Fruit fly (Drosophila melanogaster) whole organism, embryonic: ENCODE data around the gene CG6470.

Experiments used
- Atf3 ChIP-seq: fragments of 200-800 bp; sonication (Bioruptor generic); optimal IDR thresholded peaks from 3 replicates; lab custom pipeline; 2016; ENCODE audit warnings: missing biosample characterization, missing genetic modification characterization
- Atf6 ChIP-seq: fragments of 200-800 bp; sonication (Bioruptor generic); IDR thresholded peaks from 2 replicates; pipeline ENCODE4 v1.3.6; 2022; ENCODE audit warnings: missing biosample characterization, missing genetic modification characterization
- B-H2 ChIP-seq: fragments of 200-800 bp; sonication (Bioruptor generic); optimal IDR thresholded peaks from 2 replicates; lab custom pipeline; 2018; ENCODE audit warnings: missing biosample characterization, mild to moderate bottlenecking, missing genetic modification characterization
- CG10321 ChIP-seq: fragments of 200-800 bp; sonication (Bioruptor generic); IDR thresholded peaks from 2 replicates; pipeline ENCODE4 v1.3.6; 2022; ENCODE audit warnings: missing biosample characterization, missing genetic modification characterization
- CG10654 ChIP-seq: fragments of 200-800 bp; sonication (Bioruptor generic); optimal IDR thresholded peaks from 2 replicates; lab custom pipeline; 2016; ENCODE audit warnings: missing biosample characterization, missing genetic modification characterization
- CG11504 ChIP-seq: fragments of 200-800 bp; sonication (Bioruptor generic); optimal IDR thresholded peaks from 3 replicates; lab custom pipeline; 2019; ENCODE audit warnings: missing biosample characterization, mild to moderate bottlenecking, missing genetic modification characterization, moderate library complexity
- CG11723 ChIP-seq: fragments of 200-800 bp; sonication (Bioruptor generic); optimal IDR thresholded peaks from 2 replicates; lab custom pipeline; 2017; ENCODE audit warnings: missing biosample characterization, mild to moderate bottlenecking, missing genetic modification characterization
- CG12071 ChIP-seq: fragments of 200-800 bp; sonication (Bioruptor generic); optimal IDR thresholded peaks from 3 replicates; lab custom pipeline; 2018; ENCODE audit warnings: missing biosample characterization, mild to moderate bottlenecking, missing genetic modification characterization
- CG12236 ChIP-seq: fragments of 200-800 bp; sonication (Bioruptor generic); optimal IDR thresholded peaks from 2 replicates; lab custom pipeline; 2016; ENCODE audit warnings: missing biosample characterization, missing genetic modification characterization
- CG12391 ChIP-seq: fragments of 200-800 bp; sonication (Bioruptor generic); optimal IDR thresholded peaks from 3 replicates; lab custom pipeline; 2018; ENCODE audit warnings: missing biosample characterization, mild to moderate bottlenecking, missing genetic modification characterization, moderate library complexity
- CG13287 ChIP-seq: fragments of 200-800 bp; sonication (Bioruptor generic); IDR thresholded peaks from 2 replicates; pipeline ENCODE4 v1.3.6; 2022; ENCODE audit warnings: missing biosample characterization, missing genetic modification characterization; ENCODE audit not compliant: partially characterized antibody
- CG14014 ChIP-seq: fragments of 200-800 bp; sonication (Bioruptor generic); IDR thresholded peaks from 2 replicates; pipeline ENCODE4 v1.3.6; 2022; ENCODE audit warnings: missing biosample characterization, missing genetic modification characterization
- CG15073 ChIP-seq: fragments of 200-800 bp; sonication (Bioruptor generic); optimal IDR thresholded peaks from 2 replicates; lab custom pipeline; 2016; ENCODE audit warnings: missing biosample characterization, missing genetic modification characterization
- CG1603 ChIP-seq: fragments of 200-800 bp; sonication (Bioruptor generic); optimal IDR thresholded peaks from 2 replicates; lab custom pipeline; 2019; ENCODE audit warnings: missing biosample characterization, mild to moderate bottlenecking, missing genetic modification characterization, moderate library complexity
- CG1647 ChIP-seq: fragments of 200-800 bp; sonication (Bioruptor generic); optimal IDR thresholded peaks from 3 replicates; lab custom pipeline; 2016; ENCODE audit warnings: missing biosample characterization, missing genetic modification characterization
- CG30431 ChIP-seq: fragments of 200-800 bp; sonication (Bioruptor generic); optimal IDR thresholded peaks from 2 replicates; lab custom pipeline; 2017; ENCODE audit warnings: missing biosample characterization, missing genetic modification characterization
- CG42726 ChIP-seq: fragments of 200-800 bp; sonication (Bioruptor generic); IDR thresholded peaks from 2 replicates; pipeline ENCODE4 v1.3.6; 2022; ENCODE audit warnings: missing biosample characterization, missing genetic modification characterization; ENCODE audit not compliant: partially characterized antibody
- CG4404 ChIP-seq: fragments of 200-800 bp; sonication (Bioruptor generic); IDR thresholded peaks from 2 replicates; pipeline ENCODE4 v1.3.6; 2022; ENCODE audit warnings: missing biosample characterization, missing genetic modification characterization
- CG4424 ChIP-seq: fragments of 200-800 bp; sonication (Bioruptor generic); optimal IDR thresholded peaks from 3 replicates; lab custom pipeline; 2016; ENCODE audit warnings: missing biosample characterization, missing genetic modification characterization
- CG5245 ChIP-seq: fragments of 200-800 bp; sonication (Bioruptor generic); optimal IDR thresholded peaks from 3 replicates; lab custom pipeline; 2016; ENCODE audit warnings: missing biosample characterization, missing genetic modification characterization
- CG6791 ChIP-seq: fragments of 200-800 bp; sonication (Bioruptor generic); IDR thresholded peaks from 3 replicates; pipeline ENCODE4 v1.3.6; 2022; ENCODE audit warnings: missing biosample characterization, missing genetic modification characterization; ENCODE audit not compliant: partially characterized antibody
- Chrac-16 ChIP-seq: fragments of 200-800 bp; sonication (Bioruptor generic); optimal IDR thresholded peaks from 3 replicates; lab custom pipeline; 2016; ENCODE audit warnings: missing biosample characterization, missing genetic modification characterization
- Dbx ChIP-seq: fragments of 200-800 bp; sonication (Bioruptor generic); IDR thresholded peaks from 3 replicates; pipeline ENCODE4 v1.3.6; 2022; ENCODE audit warnings: missing biosample characterization, missing genetic modification characterization
- Elba2 ChIP-seq: fragments of 200-800 bp; sonication (Bioruptor generic); optimal IDR thresholded peaks from 3 replicates; lab custom pipeline; 2016; ENCODE audit warnings: missing biosample characterization, missing genetic modification characterization
- Fer3 ChIP-seq: fragments of 200-800 bp; sonication (Bioruptor generic); optimal IDR thresholded peaks from 2 replicates; lab custom pipeline; 2018; ENCODE audit warnings: missing biosample characterization, mild to moderate bottlenecking, missing genetic modification characterization, moderate library complexity
- Gsc ChIP-seq: fragments of 200-800 bp; sonication (Bioruptor generic); IDR thresholded peaks from 2 replicates; pipeline ENCODE4 v1.3.6; 2022; ENCODE audit warnings: missing biosample characterization, missing genetic modification characterization
- Lpt ChIP-seq: fragments of >200 bp; optimal IDR thresholded peaks from 2 replicates; lab custom pipeline; 2018; ENCODE audit warnings: missing biosample characterization, missing genetic modification characterization
- Mad ChIP-seq: fragments of 200-800 bp; sonication (Bioruptor generic); optimal IDR thresholded peaks from 2 replicates; lab custom pipeline; 2016; ENCODE audit warnings: missing biosample characterization, missing genetic modification characterization
- Max ChIP-seq: fragments of 200-800 bp; sonication (Bioruptor generic); optimal IDR thresholded peaks from 2 replicates; lab custom pipeline; 2016; ENCODE audit warnings: missing biosample characterization, mild to moderate bottlenecking, missing genetic modification characterization
- Myb ChIP-seq: fragments of 200-800 bp; sonication (Bioruptor generic); optimal IDR thresholded peaks from 2 replicates; lab custom pipeline; 2016; ENCODE audit warnings: missing biosample characterization, missing genetic modification characterization
- NC2α ChIP-seq: fragments of 200-800 bp; sonication (Bioruptor generic); optimal IDR thresholded peaks from 2 replicates; lab custom pipeline; 2016; ENCODE audit warnings: missing biosample characterization, missing genetic modification characterization
- Optix ChIP-seq: fragments of 200-800 bp; sonication (Bioruptor generic); IDR thresholded peaks from 3 replicates; pipeline ENCODE4 v1.3.6; 2022; ENCODE audit warnings: missing biosample characterization, missing genetic modification characterization
- Trl ChIP-seq, 3 experiments: fragments of >200 bp in 2 of 3; fragments of 200-800 bp in 1 of 3; sonication (Bioruptor generic) in 1 of 3; optimal IDR thresholded peaks; 2 replicates in 1 of 3; 3 replicates in 2 of 3; lab custom pipeline; 2016 to 2017; ENCODE audit warnings: missing biosample characterization in 1 of 3, missing genetic modification characterization in 1 of 3
- al ChIP-seq: fragments of 200-800 bp; sonication (Bioruptor generic); IDR thresholded peaks from 2 replicates; pipeline ENCODE4 v1.3.6; 2022; ENCODE audit warnings: missing biosample characterization, missing genetic modification characterization
- amos ChIP-seq: fragments of 200-800 bp; sonication (Bioruptor generic); IDR thresholded peaks from 2 replicates; pipeline ENCODE4 v1.3.6; 2022; ENCODE audit warnings: missing biosample characterization, missing genetic modification characterization; ENCODE audit not compliant: partially characterized antibody
- chinmo ChIP-seq: fragments of 200-800 bp; sonication (Bioruptor generic); IDR thresholded peaks from 4 replicates; pipeline ENCODE4 v1.3.6; 2022; ENCODE audit warnings: missing biosample characterization, missing genetic modification characterization; ENCODE audit not compliant: partially characterized antibody
- ci ChIP-seq: fragments of 200-800 bp; sonication (Bioruptor generic); IDR thresholded peaks from 3 replicates; pipeline ENCODE4 v1.3.6; 2022; ENCODE audit warnings: missing biosample characterization, missing genetic modification characterization
- corto ChIP-seq: fragments of 200-800 bp; sonication (Bioruptor generic); optimal IDR thresholded peaks from 2 replicates; lab custom pipeline; 2016; ENCODE audit warnings: missing biosample characterization, mild to moderate bottlenecking, missing genetic modification characterization, moderate library complexity
- cwo ChIP-seq: fragments of 200-800 bp; sonication (Bioruptor generic); optimal IDR thresholded peaks from 3 replicates; lab custom pipeline; 2017; ENCODE audit warnings: missing biosample characterization, missing genetic modification characterization, mild to moderate bottlenecking, moderate library complexity, missing genetic modification reagents
- gro ChIP-seq: fragments of 200-800 bp; sonication (Bioruptor generic); optimal IDR thresholded peaks from 2 replicates; lab custom pipeline; 2016; ENCODE audit warnings: missing biosample characterization, missing genetic modification characterization
- hkb ChIP-seq, 2 experiments: fragments of 200-800 bp in 1 of 2; fragments of >200 bp in 1 of 2; sonication (Bioruptor generic) in 1 of 2; IDR thresholded peaks in 1 of 2; optimal IDR thresholded peaks in 1 of 2; 2 replicates each; pipeline versions ENCODE4 v1.3.6 to Lab custom; 2017 to 2022; ENCODE audit warnings: missing biosample characterization in 1 of 2, missing genetic modification characterization in 1 of 2
- ro ChIP-seq: fragments of 200-800 bp; sonication (Bioruptor generic); IDR thresholded peaks from 2 replicates; pipeline ENCODE4 v1.3.6; 2022; ENCODE audit warnings: missing biosample characterization, missing genetic modification characterization
- slou ChIP-seq: fragments of 200-800 bp; sonication (Bioruptor generic); optimal IDR thresholded peaks from 3 replicates; lab custom pipeline; 2016; ENCODE audit warnings: missing biosample characterization, missing genetic modification characterization
- tgo ChIP-seq: fragments of 200-800 bp; sonication (Bioruptor generic); IDR thresholded peaks from 3 replicates; pipeline ENCODE4 v1.3.6; 2022; ENCODE audit warnings: missing biosample characterization, missing genetic modification characterization
- toy ChIP-seq: fragments of 200-800 bp; sonication (Bioruptor generic); IDR thresholded peaks from 2 replicates; pipeline ENCODE4 v1.3.6; 2022; ENCODE audit warnings: missing biosample characterization, missing genetic modification characterization
- ttk ChIP-seq: fragments of 200-800 bp; sonication (Bioruptor generic); IDR thresholded peaks from 2 replicates; pipeline ENCODE4 v2.1.2; 2022; ENCODE audit warnings: missing biosample characterization, missing genetic modification characterization
- tx ChIP-seq: fragments of 200-800 bp; sonication (Bioruptor generic); optimal IDR thresholded peaks from 2 replicates; lab custom pipeline; 2016; ENCODE audit warnings: missing biosample characterization, missing genetic modification characterization

The CG6470 gene

DNA sequence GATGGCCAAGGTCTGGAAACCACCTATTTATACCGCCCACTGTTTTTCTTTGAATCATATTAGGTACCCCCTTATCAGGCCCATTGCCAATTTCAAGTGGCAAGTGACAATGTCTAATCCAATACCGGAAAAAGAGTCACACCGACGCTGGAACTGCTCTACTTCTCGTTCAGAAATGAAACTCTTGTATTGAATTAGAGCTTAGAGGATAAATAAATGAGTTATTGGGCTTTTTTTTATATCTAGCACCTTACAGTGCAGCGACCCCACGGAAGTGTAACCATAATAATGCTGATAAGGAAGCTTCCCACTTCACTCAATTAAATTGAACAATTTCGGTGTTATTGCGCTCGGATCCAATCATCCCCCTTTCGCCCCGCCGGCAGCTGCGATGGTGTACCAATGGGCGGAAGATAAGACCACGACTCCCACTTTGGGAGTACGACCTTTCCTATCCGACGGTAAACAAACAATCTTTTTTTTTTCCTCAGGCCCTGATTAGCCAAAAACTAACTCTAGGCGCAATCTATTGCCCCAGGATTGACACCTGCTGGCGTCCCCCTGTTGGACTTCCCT lies 20.4 kb downstream of the CG6470 start, which contains the start of gene CG15043 (continued):
- TF ChIP-seq Atf3 (GFP tag; lab: Kevin White, UChicago) (no peak), CG11723 (GFP tag; lab: Kevin White, UChicago) (no peak), toy (GFP tag; lab: Robert Waterston, UW) (no peak), al (GFP tag; lab: Robert Waterston, UW) (peak; percentile 41; the same call in 1 of the 2 replicates), Trl (optimal IDR thresholded peaks at IDR 0.05; lab: Kevin White, UChicago) (no peak), Trl (GFP tag; optimal IDR thresholded peaks at IDR 0.05; lab: Kevin White, UChicago) (no peak), CG15073 (GFP tag; lab: Kevin White, UChicago) (no peak), Mad (GFP tag; lab: Kevin White, UChicago) (no peak), CG5245 (GFP tag; lab: Kevin White, UChicago) (no peak), gro (GFP tag; lab: Kevin White, UChicago) (peak; percentile 24), hkb (optimal IDR thresholded peaks at IDR 0.05; lab: Kevin White, UChicago) (no peak), hkb (GFP tag; IDR thresholded peaks at IDR 0.05; lab: Robert Waterston, UW) (peak; percentile 57), CG1647 (peak; percentile 6), Max (no peak), CG4404 (GFP tag; lab: Robert Waterston, UW) (no peak), Lpt (GFP tag; lab: Kevin White, UChicago) (no peak), CG1603 (tag; lab: Kevin White, UChicago) (no peak), Fer3 (peak; percentile 56), CG12391 (tag; lab: Kevin White, UChicago) (no peak), CG13287 (GFP tag; lab: Robert Waterston, UW) (no peak), tgo (GFP tag; lab: Robert Waterston, UW) (peak; percentile 29; the same call in 1 of the 3 replicates), ci (GFP tag; lab: Robert Waterston, UW) (no peak), CG42726 (GFP tag; lab: Robert Waterston, UW) (no peak), corto (GFP tag; lab: Kevin White, UChicago) (no peak), CG11504 (tag; lab: Kevin White, UChicago) (peak; percentile 48), Chrac-16 (no peak), CG10321 (GFP tag; lab: Robert Waterston, UW) (no peak; the same call in 1 of the 2 replicates), CG6791 (GFP tag; lab: Robert Waterston, UW) (no peak), CG4424 (GFP tag; lab: Kevin White, UChicago) (no peak), ttk (0 out of 2 replicates have a peak, but pooled peaks have one; percentile 34), ro (GFP tag; lab: Robert Waterston, UW) (no peak), Myb (peak; percentile 29), CG14014 (GFP tag; lab: Robert Waterston, UW) (no peak), chinmo (GFP tag; lab: Robert Waterston, UW) (no peak), Atf6 (peak; percentile 49; the same call in 1 of the 2 replicates), CG10654 (GFP tag; lab: Kevin White, UChicago) (no peak), slou (GFP tag; lab: Kevin White, UChicago) (no peak), NC2α (GFP tag; lab: Kevin White, UChicago) (no peak), amos (no peak), CG12071 (GFP tag; lab: Kevin White, UChicago) (no peak), tx (no peak), Dbx (peak; percentile 78), cwo (GFP tag; lab: Kevin White, UChicago) (peak; percentile 44), Elba2 (no peak), B-H2 (GFP tag; lab: Kevin White, UChicago) (no peak), CG30431 (GFP tag; lab: Kevin White, UChicago) (no peak), Gsc (no peak), Optix (no peak), CG12236 (GFP tag; lab: Kevin White, UChicago) (no peak)
- TF ChIP-seq, all 482 proteins: peak for 105
